Fruit fly (Drosophila melanogaster): ENCODE data around the gene Cpr62Ba.

DNA sequence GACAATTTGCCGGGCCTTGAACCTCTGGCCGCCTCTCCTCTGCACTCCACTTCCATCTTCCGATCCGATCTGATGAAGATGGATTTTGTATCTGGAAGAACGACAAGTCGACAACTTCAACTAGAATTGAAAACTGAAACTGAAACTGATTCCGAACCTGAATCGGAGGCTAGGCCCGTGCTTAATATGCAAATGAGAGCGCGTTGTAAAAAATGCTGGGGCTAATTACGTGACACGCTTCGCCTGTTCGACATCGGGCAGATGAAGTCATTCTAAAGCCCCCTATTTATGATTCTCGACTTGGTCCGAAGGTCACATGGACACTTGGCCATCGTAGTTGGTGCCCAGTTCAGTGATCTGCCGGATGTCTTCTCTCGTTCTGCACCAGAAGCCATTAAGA, 15.0 kb downstream of the Cpr62Ba start:
- TF ChIP-seq Eip75B (GFP tag; optimal IDR thresholded peaks at IDR 0.05) (no peak), salr (GFP tag; optimal IDR thresholded peaks at IDR 0.05) (no peak), Sox15 (GFP tag; optimal IDR thresholded peaks at IDR 0.05) (no peak), Gug (GFP tag; IDR thresholded peaks at IDR 0.05) (no peak), fd59A (GFP tag; optimal IDR thresholded peaks at IDR 0.05) (no peak), net (GFP tag; optimal IDR thresholded peaks at IDR 0.05) (no peak), fd85E (GFP tag; optimal IDR thresholded peaks at IDR 0.05) (no peak), Hr39 (GFP tag; optimal IDR thresholded peaks at IDR 0.05) (no peak)
